Fruit fly (Drosophila melanogaster): ENCODE data around the gene dnk.

The dnk gene

dm6 chr3R:18995556-18996272, 14.9 kb downstream of the dnk start (continued):
- TF ChIP-seq Dbx (GFP tag; IDR thresholded peaks at IDR 0.05): 0 out of 3 replicates have a peak, but pooled peaks have one; percentile 33
- TF ChIP-seq pum (GFP tag; optimal IDR thresholded peaks at IDR 0.05): peak; percentile 75
- peak; percentile 87 for TF ChIP-seq Oli (tag; optimal IDR thresholded peaks at IDR 0.05)
- peak; percentile 46 for TF ChIP-seq cwo (GFP tag; optimal IDR thresholded peaks at IDR 0.05)
- TF ChIP-seq CG17186 (GFP tag; optimal IDR thresholded peaks at IDR 0.05): no peak
- TF ChIP-seq lmd (GFP tag; IDR thresholded peaks at IDR 0.05): peak; percentile 79
- no peak for TF ChIP-seq p53 (GFP tag; optimal IDR thresholded peaks at IDR 0.05)
- TF ChIP-seq gfzf (GFP tag; optimal IDR thresholded peaks at IDR 0.05): no peak
- TF ChIP-seq CG17328 (GFP tag; IDR thresholded peaks at IDR 0.05): peak; percentile 87
- TF ChIP-seq amos (GFP tag; IDR thresholded peaks at IDR 0.05; ENCODE audit: partially characterized antibody): no peak
- no peak for TF ChIP-seq grn (GFP tag; optimal IDR thresholded peaks at IDR 0.05)
- peak; percentile 96 for TF ChIP-seq sens (GFP tag)
- TF ChIP-seq MESR4 (GFP tag; optimal IDR thresholded peaks at IDR 0.05): no peak
- peak; percentile 76 for TF ChIP-seq CG30403 (GFP tag; optimal IDR thresholded peaks at IDR 0.05)
- TF ChIP-seq ase (GFP tag; IDR thresholded peaks at IDR 0.05): peak; percentile 88
- peak; percentile 35; the same call in 1 of the 2 replicates for TF ChIP-seq Rfx (GFP tag; IDR thresholded peaks at IDR 0.05)
- no peak for TF ChIP-seq CG7987 (GFP tag; optimal IDR thresholded peaks at IDR 0.05)
- peak; percentile 39 for TF ChIP-seq CG4617 (GFP tag; optimal IDR thresholded peaks at IDR 0.05; ENCODE audit: borderline replicate concordance)
- TF ChIP-seq Tbp (GFP tag; optimal IDR thresholded peaks at IDR 0.05): no peak
- peak; percentile 46 for TF ChIP-seq trh (GFP tag; optimal IDR thresholded peaks at IDR 0.05)
- TF ChIP-seq MBD-R2 (GFP tag; IDR thresholded peaks at IDR 0.05): peak; percentile 29; the same call in 1 of the 2 replicates
- TF ChIP-seq crp (GFP tag; optimal IDR thresholded peaks at IDR 0.05): peak in 1 of 2 experiments; percentile 41
- TF ChIP-seq CG8290 (GFP tag; optimal IDR thresholded peaks at IDR 0.05): peak; percentile 7
- no peak for TF ChIP-seq CG8290 (tag; optimal IDR thresholded peaks at IDR 0.05)
- peak; percentile 40 for TF ChIP-seq Atf3 (GFP tag; optimal IDR thresholded peaks at IDR 0.05)
- no peak for TF ChIP-seq ham (GFP tag; IDR thresholded peaks at IDR 0.05)
- TF ChIP-seq Dll (GFP tag; IDR thresholded peaks at IDR 0.05; ENCODE audit: partially characterized antibody): no peak
- no peak for TF ChIP-seq CG11247 (GFP tag; IDR thresholded peaks at IDR 0.05)
- peak; percentile 73 for TF ChIP-seq CG15601 (tag; optimal IDR thresholded peaks at IDR 0.05)
- peak; percentile 89 for TF ChIP-seq gem (tag; optimal IDR thresholded peaks at IDR 0.05)
- no peak for TF ChIP-seq fru (optimal IDR thresholded peaks at IDR 0.05)
- peak; percentile 29 for TF ChIP-seq CG10274 (GFP tag; optimal IDR thresholded peaks at IDR 0.05)
- TF ChIP-seq jigr1 (GFP tag; IDR thresholded peaks at IDR 0.05): peak; percentile 64; the same call in 1 of the 3 replicates
- peak; percentile 70 for TF ChIP-seq Hsf (GFP tag; optimal IDR thresholded peaks at IDR 0.05)
- no peak for TF ChIP-seq Doc3 (GFP tag; IDR thresholded peaks at IDR 0.05; ENCODE audit: partially characterized antibody)
- peak; percentile 85 for TF ChIP-seq CG8388 (GFP tag; optimal IDR thresholded peaks at IDR 0.05)
- no peak for TF ChIP-seq Vsx1 (GFP tag; optimal IDR thresholded peaks at IDR 0.05)
- peak; percentile 65; the same call in 1 of the 3 replicates for TF ChIP-seq gce (GFP tag; IDR thresholded peaks at IDR 0.05)
- TF ChIP-seq br (optimal IDR thresholded peaks at IDR 0.05): no peak
- TF ChIP-seq ara (GFP tag; IDR thresholded peaks at IDR 0.05): peak; percentile 87
- TF ChIP-seq klu (GFP tag; IDR thresholded peaks at IDR 0.05): 0 out of 2 replicates have a peak, but pooled peaks have one; percentile 38
- peak; percentile 56; the same call in 1 of the 2 replicates for TF ChIP-seq CG10321 (GFP tag; IDR thresholded peaks at IDR 0.05)
- TF ChIP-seq sc (optimal IDR thresholded peaks at IDR 0.05): no peak
- peak; percentile 73 for TF ChIP-seq sc (GFP tag; optimal IDR thresholded peaks at IDR 0.05)
- no peak for TF ChIP-seq cato (GFP tag; optimal IDR thresholded peaks at IDR 0.05; ENCODE audit: borderline replicate concordance)
- TF ChIP-seq Bdp1 (GFP tag; optimal IDR thresholded peaks at IDR 0.05): peak; percentile 27
- TF ChIP-seq CG10267 (tag; optimal IDR thresholded peaks at IDR 0.05): peak; percentile 75
- peak; percentile 75 for TF ChIP-seq gcm (GFP tag; optimal IDR thresholded peaks at IDR 0.05)
- no peak for TF ChIP-seq Oaz (GFP tag; IDR thresholded peaks at IDR 0.05)
- peak; percentile 47 for TF ChIP-seq CG10147 (GFP tag; optimal IDR thresholded peaks at IDR 0.05)
- no peak for TF ChIP-seq insv (GFP tag; optimal IDR thresholded peaks at IDR 0.05)

Measured in whole organism, embryonic.